Worm (Caenorhabditis elegans) whole organism, late embryonic: ENCODE data around the gene K10C2.7.

ENCODE experiments used
- ama-1 ChIP-seq: fragments of 150-350 bp; optimal IDR thresholded peaks from 2 replicates; lab custom pipeline; 2014
- ceh-14 ChIP-seq: sonication (generic microtip); optimal IDR thresholded peaks from 2 replicates; lab custom pipeline; 2016; ENCODE audit warnings: missing genotype, missing genetic modification characterization, missing compliant biosample characterization
- ceh-18 ChIP-seq: sonication (generic microtip); optimal IDR thresholded peaks from 2 replicates; lab custom pipeline; 2016; ENCODE audit warnings: missing genetic modification characterization, missing compliant biosample characterization
- ets-4 ChIP-seq: sonication (generic microtip); optimal IDR thresholded peaks from 2 replicates; lab custom pipeline; 2016; ENCODE audit warnings: missing genetic modification characterization, missing compliant biosample characterization
- hlh-13 ChIP-seq: fragments of 200-800 bp; sonication (Bioruptor generic); optimal IDR thresholded peaks from 2 replicates; lab custom pipeline; 2018; ENCODE audit warnings: mild to moderate bottlenecking, missing genetic modification characterization, missing compliant biosample characterization
- pag-3 ChIP-seq: sonication (generic microtip); optimal IDR thresholded peaks from 2 replicates; lab custom pipeline; 2016; ENCODE audit warnings: missing compliant biosample characterization, missing genetic modification characterization, borderline replicate concordance
- pha-2 ChIP-seq: sonication (generic microtip); optimal IDR thresholded peaks from 2 replicates; lab custom pipeline; 2017; ENCODE audit warnings: mild to moderate bottlenecking, missing genetic modification characterization, missing compliant biosample characterization
- pha-4 ChIP-seq: fragments of 150-350 bp; optimal IDR thresholded peaks from 2 replicates; lab custom pipeline; 2018; ENCODE audit warnings: missing biosample characterization, missing genetic modification reagents, missing genetic modification characterization

DNA sequence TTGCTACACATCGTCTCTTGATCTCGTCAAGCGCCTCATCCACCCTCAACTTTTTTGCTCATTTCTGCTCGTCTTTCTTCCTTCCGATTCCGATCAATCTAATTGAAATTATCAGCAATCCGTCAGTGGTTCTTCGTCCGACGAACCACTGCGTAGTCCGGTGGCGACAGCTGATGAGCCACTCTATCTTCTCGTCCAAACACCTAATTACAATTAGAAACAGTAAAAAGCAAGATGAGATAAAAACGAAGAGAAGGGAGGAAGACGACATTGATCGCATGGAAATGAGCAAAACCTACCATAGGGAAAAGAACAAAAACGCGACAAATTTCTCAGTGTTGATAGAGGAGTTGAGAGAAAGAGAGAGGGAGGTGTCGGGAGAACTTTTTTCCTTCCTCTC is 43.8 kb downstream of the K10C2.7 start:
- TF ChIP-seq hlh-13 (GFP tag; lab: Kevin White, UChicago) (no peak), pha-4 (tag; lab: Kevin White, UChicago) (no peak), ceh-14 (tag; lab: Kevin White, UChicago) (no peak), ama-1 (lab: Kevin White, UChicago) (no peak), ceh-18 (tag; lab: Kevin White, UChicago) (peak; percentile 9), ets-4 (tag; lab: Kevin White, UChicago) (no peak), pag-3 (tag; lab: Kevin White, UChicago) (no peak), pha-2 (no peak)
